Fruit fly (Drosophila melanogaster) whole organism, pupa: ENCODE results near the gene SPE.

Experiments used
- CG13204 ChIP-seq: fragments of 200-800 bp; sonication (Bioruptor generic); optimal IDR thresholded peaks from 2 replicates; lab custom pipeline; 2018; ENCODE audit warnings: missing biosample characterization, mild to moderate bottlenecking, missing genetic modification characterization, moderate library complexity
- CG15710 ChIP-seq: fragments of 200-800 bp; sonication (Bioruptor generic); optimal IDR thresholded peaks from 2 replicates; lab custom pipeline; 2018; ENCODE audit warnings: missing biosample characterization, mild to moderate bottlenecking, missing genetic modification characterization, moderate library complexity
- CG32121 ChIP-seq: fragments of 200-800 bp; sonication (Bioruptor generic); IDR thresholded peaks from 2 replicates; pipeline ENCODE4 v1.3.6; 2022; ENCODE audit warnings: missing biosample characterization, missing genetic modification characterization
- CG34367 ChIP-seq: fragments of 200-800 bp; sonication (Bioruptor generic); optimal IDR thresholded peaks from 2 replicates; lab custom pipeline; 2018; ENCODE audit warnings: missing biosample characterization, mild to moderate bottlenecking, missing genetic modification characterization
- CG9948 ChIP-seq: fragments of 200-800 bp; sonication (Bioruptor generic); optimal IDR thresholded peaks from 2 replicates; lab custom pipeline; 2018; ENCODE audit warnings: missing biosample characterization, mild to moderate bottlenecking, missing genetic modification characterization, moderate library complexity
- EcR ChIP-seq: fragments of 200-800 bp; sonication (Bioruptor generic); optimal IDR thresholded peaks from 3 replicates; lab custom pipeline; 2019; ENCODE audit warnings: missing biosample characterization, missing genetic modification characterization, mild to moderate bottlenecking, moderate library complexity, missing genetic modification reagents
- Snoo ChIP-seq: fragments of 200-800 bp; sonication (Bioruptor generic); optimal IDR thresholded peaks from 3 replicates; lab custom pipeline; 2017; ENCODE audit warnings: missing biosample characterization, mild to moderate bottlenecking, missing genetic modification characterization, inconsistent platforms
- fd96Ca ChIP-seq: fragments of 200-800 bp; sonication (Bioruptor generic); IDR thresholded peaks from 3 replicates; pipeline ENCODE4 v1.3.6; 2022; ENCODE audit warnings: missing biosample characterization, missing genetic modification characterization
- rn ChIP-seq: fragments of 200-800 bp; sonication (Bioruptor generic); IDR thresholded peaks from 2 replicates; pipeline ENCODE4 v1.3.6; 2022; ENCODE audit warnings: missing biosample characterization, missing genetic modification characterization

DNA sequence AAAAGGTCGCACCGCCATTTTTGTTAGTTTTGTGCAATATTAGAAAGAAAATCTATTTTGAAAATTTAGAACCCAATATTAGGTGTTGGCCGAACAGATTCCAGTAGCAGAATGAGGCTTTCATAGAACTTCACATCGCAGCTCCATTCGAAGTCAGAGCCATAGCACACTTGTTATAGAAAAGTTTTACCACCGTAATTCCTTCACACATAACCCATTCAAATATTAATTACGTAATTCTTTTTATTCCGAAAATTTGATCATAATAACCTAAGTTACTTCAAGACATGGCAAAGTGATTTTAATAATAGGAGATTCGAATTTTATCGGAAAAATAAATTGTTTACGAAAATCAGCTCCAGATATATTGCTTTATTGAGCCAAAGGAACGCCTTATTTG is 10.1 kb downstream of the SPE start, which contains the start of gene CG10252:
- TF ChIP-seq EcR: no peak
- TF ChIP-seq CG32121 (GFP tag; lab: Robert Waterston, UW): no peak
- TF ChIP-seq fd96Ca: no peak
- TF ChIP-seq CG9948: no peak
- no peak for TF ChIP-seq rn (GFP tag; lab: Robert Waterston, UW)
- TF ChIP-seq CG13204 (GFP tag; lab: Kevin White, UChicago): no peak
- TF ChIP-seq Snoo (tag; lab: Kevin White, UChicago): no peak
- TF ChIP-seq CG15710 (tag; lab: Kevin White, UChicago): no peak
- TF ChIP-seq CG34367 (tag; lab: Kevin White, UChicago): no peak
